Fruit fly (Drosophila melanogaster) whole organism, embryonic: ENCODE data around the gene CG33784.

ENCODE experiments used
- Atf-2 ChIP-seq: fragments of 200-800 bp; sonication (Bioruptor generic); optimal IDR thresholded peaks from 2 replicates; lab custom pipeline; 2016; ENCODE audit warnings: missing biosample characterization, missing genetic modification characterization
- B-H1 ChIP-seq: fragments of 200-800 bp; sonication (Bioruptor generic); IDR thresholded peaks from 3 replicates; pipeline ENCODE4 v1.3.6; 2022; ENCODE audit warnings: missing biosample characterization, missing genetic modification characterization
- BEAF-32 ChIP-seq: fragments of 200-800 bp; sonication (Bioruptor generic); optimal IDR thresholded peaks from 3 replicates; lab custom pipeline; 2017; ENCODE audit warnings: missing biosample characterization, missing genetic modification characterization, mild to moderate bottlenecking, moderate library complexity, missing genetic modification reagents
- Bteb2 ChIP-seq: fragments of 200-800 bp; sonication (Bioruptor generic); optimal IDR thresholded peaks from 2 replicates; lab custom pipeline; 2016; ENCODE audit warnings: missing biosample characterization, missing genetic modification characterization
- CG10209 ChIP-seq: fragments of 200-800 bp; sonication (Bioruptor generic); optimal IDR thresholded peaks from 3 replicates; lab custom pipeline; 2017; ENCODE audit warnings: missing biosample characterization, mild to moderate bottlenecking, missing genetic modification characterization, missing genetic modification reagents
- CG1024 ChIP-seq: fragments of 200-800 bp; sonication (Bioruptor generic); IDR thresholded peaks from 2 replicates; pipeline ENCODE4 v1.3.6; 2022; ENCODE audit warnings: missing biosample characterization, missing genetic modification characterization
- CG10366 ChIP-seq: fragments of 200-800 bp; sonication (Bioruptor generic); IDR thresholded peaks from 2 replicates; pipeline ENCODE4 v1.3.6; 2022; ENCODE audit warnings: missing biosample characterization, missing genetic modification characterization
- CG10431 ChIP-seq: fragments of 200-800 bp; sonication (Bioruptor generic); optimal IDR thresholded peaks from 3 replicates; lab custom pipeline; 2018; ENCODE audit warnings: missing biosample characterization, mild to moderate bottlenecking, missing genetic modification characterization
- CG10654 ChIP-seq: fragments of 200-800 bp; sonication (Bioruptor generic); optimal IDR thresholded peaks from 2 replicates; lab custom pipeline; 2016; ENCODE audit warnings: missing biosample characterization, missing genetic modification characterization
- CG12071 ChIP-seq: fragments of 200-800 bp; sonication (Bioruptor generic); optimal IDR thresholded peaks from 3 replicates; lab custom pipeline; 2018; ENCODE audit warnings: missing biosample characterization, mild to moderate bottlenecking, missing genetic modification characterization
- CG12236 ChIP-seq: fragments of 200-800 bp; sonication (Bioruptor generic); optimal IDR thresholded peaks from 2 replicates; lab custom pipeline; 2016; ENCODE audit warnings: missing biosample characterization, missing genetic modification characterization
- CG13624 ChIP-seq: fragments of 200-800 bp; sonication (Bioruptor generic); optimal IDR thresholded peaks from 2 replicates; lab custom pipeline; 2016; ENCODE audit warnings: missing biosample characterization, missing genetic modification characterization
- CG14667 ChIP-seq: fragments of 200-800 bp; sonication (Bioruptor generic); IDR thresholded peaks from 2 replicates; pipeline ENCODE4 v1.3.6; 2022; ENCODE audit warnings: missing biosample characterization, missing genetic modification characterization
- CG15269 ChIP-seq: fragments of 200-800 bp; sonication (Bioruptor generic); optimal IDR thresholded peaks from 2 replicates; lab custom pipeline; 2018; ENCODE audit warnings: missing biosample characterization, mild to moderate bottlenecking, missing genetic modification characterization, moderate library complexity
- CG1529 ChIP-seq: fragments of 200-800 bp; sonication (Bioruptor generic); optimal IDR thresholded peaks from 3 replicates; lab custom pipeline; 2018; ENCODE audit warnings: missing biosample characterization, missing genetic modification characterization
- CG1792 ChIP-seq: fragments of 200-800 bp; sonication (Bioruptor generic); optimal IDR thresholded peaks from 2 replicates; lab custom pipeline; 2016; ENCODE audit warnings: missing biosample characterization, missing genetic modification characterization
- CG18011 ChIP-seq: fragments of 200-800 bp; sonication (Bioruptor generic); optimal IDR thresholded peaks from 2 replicates; lab custom pipeline; 2017; ENCODE audit warnings: missing biosample characterization, missing genetic modification characterization, mild to moderate bottlenecking, moderate library complexity, missing genotype
- CG18764 ChIP-seq: fragments of 200-800 bp; sonication (Bioruptor generic); optimal IDR thresholded peaks from 3 replicates; lab custom pipeline; 2016; ENCODE audit warnings: missing biosample characterization, missing genetic modification characterization
- CG2875 ChIP-seq: fragments of 200-800 bp; sonication (Bioruptor generic); optimal IDR thresholded peaks from 2 replicates; lab custom pipeline; 2017; ENCODE audit warnings: missing biosample characterization, mild to moderate bottlenecking, missing genetic modification characterization, missing genetic modification reagents
- CG3407 ChIP-seq: fragments of 200-800 bp; sonication (Bioruptor generic); optimal IDR thresholded peaks from 2 replicates; lab custom pipeline; 2018; ENCODE audit warnings: missing biosample characterization, mild to moderate bottlenecking, missing genetic modification characterization
- CG34376 ChIP-seq: fragments of 200-800 bp; sonication (Bioruptor generic); optimal IDR thresholded peaks from 2 replicates; lab custom pipeline; 2018; ENCODE audit warnings: missing biosample characterization, mild to moderate bottlenecking, missing genetic modification characterization
- CG4424 ChIP-seq: fragments of 200-800 bp; sonication (Bioruptor generic); optimal IDR thresholded peaks from 3 replicates; lab custom pipeline; 2016; ENCODE audit warnings: missing biosample characterization, missing genetic modification characterization
- CG4617 ChIP-seq: fragments of 200-800 bp; sonication (Bioruptor generic); optimal IDR thresholded peaks from 3 replicates; lab custom pipeline; 2016; ENCODE audit warnings: missing biosample characterization, missing genetic modification characterization, borderline replicate concordance
- CG6272 ChIP-seq: fragments of 200-800 bp; sonication (Bioruptor generic); IDR thresholded peaks from 2 replicates; pipeline ENCODE4 v1.3.6; 2022; ENCODE audit warnings: missing biosample characterization, missing genetic modification characterization
- CG6854 ChIP-seq: fragments of 200-800 bp; sonication (Bioruptor generic); optimal IDR thresholded peaks from 3 replicates; lab custom pipeline; 2017; ENCODE audit warnings: missing biosample characterization, mild to moderate bottlenecking, missing genetic modification characterization
- CG7786 ChIP-seq: fragments of 200-800 bp; sonication (Bioruptor generic); optimal IDR thresholded peaks from 2 replicates; lab custom pipeline; 2016; ENCODE audit warnings: missing biosample characterization, missing genetic modification characterization
- CG8924 ChIP-seq: fragments of 200-800 bp; optimal IDR thresholded peaks from 3 replicates; lab custom pipeline; 2019; ENCODE audit warnings: missing biosample characterization, mild to moderate bottlenecking, missing genetic modification characterization, moderate library complexity
- Fer1 ChIP-seq: fragments of 200-800 bp; sonication (Bioruptor generic); optimal IDR thresholded peaks from 2 replicates; lab custom pipeline; 2017; ENCODE audit warnings: missing biosample characterization, mild to moderate bottlenecking, missing genetic modification characterization
- Gsc ChIP-seq: fragments of 200-800 bp; sonication (Bioruptor generic); IDR thresholded peaks from 2 replicates; pipeline ENCODE4 v1.3.6; 2022; ENCODE audit warnings: missing biosample characterization, missing genetic modification characterization
- Gug ChIP-seq: fragments of 200-800 bp; sonication (Bioruptor generic); IDR thresholded peaks from 4 replicates; pipeline ENCODE4 v1.3.6; 2022; ENCODE audit warnings: missing biosample characterization, missing genetic modification characterization
- HLH3B ChIP-seq: fragments of 200-800 bp; sonication (Bioruptor generic); IDR thresholded peaks from 2 replicates; pipeline ENCODE4 v1.3.6; 2022; ENCODE audit warnings: missing biosample characterization, missing genetic modification characterization
- HLH54F ChIP-seq: fragments of 200-800 bp; sonication (Bioruptor generic); optimal IDR thresholded peaks from 3 replicates; lab custom pipeline; 2016; ENCODE audit warnings: missing biosample characterization, missing genetic modification characterization
- MBD-R2 ChIP-seq: fragments of 200-800 bp; sonication (Bioruptor generic); IDR thresholded peaks from 2 replicates; pipeline ENCODE4 v1.3.6; 2022; ENCODE audit warnings: missing biosample characterization, missing genetic modification characterization
- Mrtf ChIP-seq: fragments of 200-800 bp; sonication (Bioruptor generic); IDR thresholded peaks from 3 replicates; pipeline ENCODE4 v1.3.6; 2022; ENCODE audit warnings: missing biosample characterization, missing genetic modification characterization
- Ssrp ChIP-seq: fragments of 200-800 bp; sonication (Bioruptor generic); optimal IDR thresholded peaks from 2 replicates; lab custom pipeline; 2018; ENCODE audit warnings: missing biosample characterization, mild to moderate bottlenecking, missing genetic modification characterization, moderate library complexity
- ab ChIP-seq: fragments of 200-800 bp; sonication (Bioruptor generic); optimal IDR thresholded peaks from 2 replicates; lab custom pipeline; 2016; ENCODE audit warnings: missing biosample characterization, missing genetic modification characterization
- ash1 ChIP-seq: fragments of 200-800 bp; sonication (Bioruptor generic); optimal IDR thresholded peaks from 2 replicates; lab custom pipeline; 2018; ENCODE audit warnings: missing biosample characterization, mild to moderate bottlenecking, missing genetic modification characterization
- bsh ChIP-seq, 2 experiments: fragments of 200-800 bp; sonication (Bioruptor generic); optimal IDR thresholded peaks; 2 replicates each; lab custom pipeline; 2017 to 2018; ENCODE audit warnings: mild to moderate bottlenecking in 2 of 2, missing biosample characterization in 2 of 2, missing genetic modification characterization in 2 of 2, moderate library complexity in 1 of 2
- dmrt99B ChIP-seq: fragments of 200-800 bp; sonication (Bioruptor generic); optimal IDR thresholded peaks from 2 replicates; lab custom pipeline; 2018; ENCODE audit warnings: missing biosample characterization, mild to moderate bottlenecking, missing genetic modification characterization, moderate library complexity
- gro ChIP-seq: fragments of 200-800 bp; sonication (Bioruptor generic); optimal IDR thresholded peaks from 2 replicates; lab custom pipeline; 2016; ENCODE audit warnings: missing biosample characterization, missing genetic modification characterization
- ind ChIP-seq: fragments of 200-800 bp; sonication (Bioruptor generic); optimal IDR thresholded peaks from 3 replicates; lab custom pipeline; 2016; ENCODE audit warnings: missing biosample characterization, missing genetic modification characterization
- jumu ChIP-seq: fragments of 200-800 bp; sonication (Bioruptor generic); optimal IDR thresholded peaks from 3 replicates; lab custom pipeline; 2016; ENCODE audit warnings: missing biosample characterization, missing genetic modification characterization
- nau ChIP-seq: fragments of 200-800 bp; sonication (Bioruptor generic); optimal IDR thresholded peaks from 3 replicates; lab custom pipeline; 2017; ENCODE audit warnings: missing biosample characterization, mild to moderate bottlenecking, missing genetic modification characterization, missing genetic modification reagents
- p53 ChIP-seq: fragments of 200-800 bp; sonication (Bioruptor generic); optimal IDR thresholded peaks from 2 replicates; lab custom pipeline; 2016; ENCODE audit warnings: missing biosample characterization, missing genetic modification characterization
- peb ChIP-seq: fragments of 200-800 bp; sonication (Bioruptor generic); IDR thresholded peaks from 2 replicates; pipeline ENCODE4 v1.3.6; 2022; ENCODE audit warnings: missing biosample characterization, missing genetic modification characterization
- rib ChIP-seq: fragments of 200-800 bp; sonication (Bioruptor generic); IDR thresholded peaks from 2 replicates; pipeline ENCODE4 v1.3.6; 2022; ENCODE audit warnings: missing biosample characterization, missing genetic modification characterization
- sisA ChIP-seq: fragments of 200-800 bp; sonication (Bioruptor generic); IDR thresholded peaks from 2 replicates; pipeline ENCODE4 v1.3.6; 2022; ENCODE audit warnings: missing biosample characterization, missing genetic modification characterization
- toy ChIP-seq: fragments of 200-800 bp; sonication (Bioruptor generic); IDR thresholded peaks from 2 replicates; pipeline ENCODE4 v1.3.6; 2022; ENCODE audit warnings: missing biosample characterization, missing genetic modification characterization
- ttk ChIP-seq: fragments of 200-800 bp; sonication (Bioruptor generic); IDR thresholded peaks from 2 replicates; pipeline ENCODE4 v2.1.2; 2022; ENCODE audit warnings: missing biosample characterization, missing genetic modification characterization
- tx ChIP-seq: fragments of 200-800 bp; sonication (Bioruptor generic); optimal IDR thresholded peaks from 2 replicates; lab custom pipeline; 2016; ENCODE audit warnings: missing biosample characterization, missing genetic modification characterization

CG33784 gene

dm6 chr3R:10087206-10087927, 19.7 kb downstream of the CG33784 start (continued):
- TF ChIP-seq B-H1 (GFP tag; lab: Robert Waterston, UW) (no peak), Bteb2 (GFP tag; lab: Kevin White, UChicago) (peak; percentile 64), ab (GFP tag; lab: Kevin White, UChicago) (peak; percentile 59), gro (GFP tag; lab: Kevin White, UChicago) (peak; percentile 80), sisA (GFP tag; lab: Robert Waterston, UW) (peak; percentile 76), nau (GFP tag; lab: Kevin White, UChicago) (peak; percentile 45), tx (GFP tag; lab: Kevin White, UChicago) (peak; percentile 39), bsh (GFP tag; optimal IDR thresholded peaks at IDR 0.05; lab: Kevin White, UChicago) (peak; percentile 59 to 78), Mrtf (no peak), Gug (GFP tag; lab: Robert Waterston, UW) (peak; percentile 77), CG15269 (tag; lab: Kevin White, UChicago) (peak; percentile 52), MBD-R2 (GFP tag; lab: Robert Waterston, UW) (peak; percentile 45; the same call in 1 of the 2 replicates), CG18011 (GFP tag; lab: Kevin White, UChicago) (peak; percentile 60), HLH3B (peak; percentile 69), Atf-2 (GFP tag; lab: Kevin White, UChicago) (peak; percentile 47), CG10366 (GFP tag; lab: Robert Waterston, UW) (peak; percentile 76), CG6854 (GFP tag; lab: Kevin White, UChicago) (peak; percentile 52), Fer1 (GFP tag; lab: Kevin White, UChicago) (peak; percentile 28), dmrt99B (tag; lab: Kevin White, UChicago) (peak; percentile 68), CG1024 (GFP tag; lab: Robert Waterston, UW) (peak; percentile 56; the same call in 1 of the 2 replicates), CG6272 (0 out of 2 replicates have a peak, but pooled peaks have one; percentile 33), CG7786 (peak; percentile 61), Gsc (GFP tag; lab: Robert Waterston, UW) (peak; percentile 40), CG1792 (GFP tag; lab: Kevin White, UChicago) (peak; percentile 48), CG10654 (peak; percentile 62), CG4424 (GFP tag; lab: Kevin White, UChicago) (peak; percentile 46), CG18764 (GFP tag; lab: Kevin White, UChicago) (peak; percentile 40), ash1 (no peak), toy (peak; percentile 37; the same call in 1 of the 2 replicates), CG8924 (tag; lab: Kevin White, UChicago) (peak; percentile 35), HLH54F (GFP tag; lab: Kevin White, UChicago) (peak; percentile 65), Ssrp (tag; lab: Kevin White, UChicago) (peak; percentile 44), CG12236 (GFP tag; lab: Kevin White, UChicago) (peak; percentile 23), peb (GFP tag; lab: Robert Waterston, UW) (0 out of 2 replicates have a peak, but pooled peaks have one; percentile 11), CG13624 (GFP tag; lab: Kevin White, UChicago) (peak; percentile 72), CG14667 (GFP tag; lab: Robert Waterston, UW) (peak; percentile 56), BEAF-32 (GFP tag; lab: Kevin White, UChicago) (no peak), CG34376 (GFP tag; lab: Kevin White, UChicago) (no peak), jumu (GFP tag; lab: Kevin White, UChicago) (peak; percentile 68), CG1529 (GFP tag; lab: Kevin White, UChicago) (no peak), CG2875 (GFP tag; lab: Kevin White, UChicago) (peak; percentile 40), CG3407 (GFP tag; lab: Kevin White, UChicago) (peak; percentile 43), CG12071 (GFP tag; lab: Kevin White, UChicago) (peak; percentile 13), ttk (GFP tag; lab: Robert Waterston, UW) (peak; percentile 62), p53 (peak; percentile 41), ind (GFP tag; lab: Kevin White, UChicago) (peak; percentile 83), CG4617 (GFP tag; lab: Kevin White, UChicago) (peak; percentile 9), CG10431 (GFP tag; lab: Kevin White, UChicago) (no peak), rib (no peak), CG10209 (GFP tag; lab: Kevin White, UChicago) (peak; percentile 69)
